Fruit fly (Drosophila melanogaster): ENCODE data around the gene QC.

QC gene

dm6 chr3L:5902189-5902765 is at the start of gene QC:
Gene QC, minus strand, starts transcription at chr3L:5902456.
- 0 out of 3 replicates have a peak, but pooled peaks have one; percentile 47 for TF ChIP-seq CG4496 (GFP tag; IDR thresholded peaks at IDR 0.05)
- TF ChIP-seq CG8301 (tag; optimal IDR thresholded peaks at IDR 0.05): no peak

dm6 chr3L:5950467-5950866 is 48.2 kb upstream of the QC start, which contains the start of gene Egfrap:
Gene Egfrap, minus strand, starts transcription at chr3L:5950658.
- TF ChIP-seq D1 (tag; optimal IDR thresholded peaks at IDR 0.05) (no peak), Ets98B (GFP tag; IDR thresholded peaks at IDR 0.05) (peak; percentile 51; the same call in 1 of the 2 replicates), CG4496 (GFP tag; IDR thresholded peaks at IDR 0.05) (peak; percentile 50; the same call in 1 of the 3 replicates), Snoo (tag; optimal IDR thresholded peaks at IDR 0.05) (no peak), EcR (GFP tag; optimal IDR thresholded peaks at IDR 0.05) (peak; percentile 14), CG13204 (GFP tag; optimal IDR thresholded peaks at IDR 0.05) (peak; percentile 36), fd96Ca (GFP tag; IDR thresholded peaks at IDR 0.05) (no peak)

- no peak for TF ChIP-seq Snoo (tag; optimal IDR thresholded peaks at IDR 0.05)
- TF ChIP-seq Pif1B (GFP tag; optimal IDR thresholded peaks at IDR 0.05): no peak
- no peak for TF ChIP-seq fd96Ca (GFP tag; IDR thresholded peaks at IDR 0.05)
- TF ChIP-seq CG10348 (GFP tag; IDR thresholded peaks at IDR 0.05): no peak
- no peak for TF ChIP-seq CG32121 (GFP tag; IDR thresholded peaks at IDR 0.05)
- TF ChIP-seq CG34367 (tag; optimal IDR thresholded peaks at IDR 0.05): no peak
- no peak for TF ChIP-seq CG17806 (tag; optimal IDR thresholded peaks at IDR 0.05)
- TF ChIP-seq Ets98B (GFP tag; IDR thresholded peaks at IDR 0.05): no peak
- no peak for TF ChIP-seq CG9948 (tag; optimal IDR thresholded peaks at IDR 0.05)
- no peak for TF ChIP-seq D1 (tag; optimal IDR thresholded peaks at IDR 0.05)
- no peak for TF ChIP-seq CG14655 (GFP tag; optimal IDR thresholded peaks at IDR 0.05)
- TF ChIP-seq CG15710 (tag; optimal IDR thresholded peaks at IDR 0.05): no peak
- TF ChIP-seq gl (tag; optimal IDR thresholded peaks at IDR 0.05): no peak
- TF ChIP-seq CG13204 (GFP tag; optimal IDR thresholded peaks at IDR 0.05): no peak
- no peak for TF ChIP-seq Pif1A (GFP tag; optimal IDR thresholded peaks at IDR 0.05)
- no peak for TF ChIP-seq CG12605 (GFP tag; IDR thresholded peaks at IDR 0.05)
These were observed 45.0 kb upstream of the QC start for dm6 chr3L:5947110-5947731.

DNA sequence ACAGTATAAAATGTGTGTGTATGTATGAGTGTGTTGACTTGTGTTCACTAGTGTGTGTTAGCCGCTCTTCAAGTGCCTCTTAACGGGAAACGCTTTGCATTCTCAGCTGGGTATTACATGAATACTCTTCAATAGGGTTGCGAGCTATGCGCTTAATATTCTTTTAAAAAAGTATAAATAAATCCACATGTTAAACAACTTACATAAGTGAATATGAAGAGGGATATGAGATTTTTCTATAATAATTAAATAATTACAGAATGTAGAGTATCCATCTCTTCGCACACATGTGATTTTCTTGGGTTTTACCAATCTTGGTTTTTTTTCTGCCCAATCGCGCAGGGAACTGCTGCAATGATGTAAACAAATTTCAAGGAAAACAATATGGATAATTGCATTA is 43.3 kb upstream of the QC start:
- TF ChIP-seq CG9948 (tag; optimal IDR thresholded peaks at IDR 0.05): peak; percentile 52
- peak; percentile 15 for TF ChIP-seq CG34367 (tag; optimal IDR thresholded peaks at IDR 0.05)
- no peak for TF ChIP-seq Snoo (tag; optimal IDR thresholded peaks at IDR 0.05)
- TF ChIP-seq CG12605 (GFP tag; IDR thresholded peaks at IDR 0.05): peak; percentile 22; the same call in 1 of the 2 replicates
- TF ChIP-seq CG15710 (tag; optimal IDR thresholded peaks at IDR 0.05): peak; percentile 56
- peak; percentile 66 for TF ChIP-seq CG8301 (tag; optimal IDR thresholded peaks at IDR 0.05)
- TF ChIP-seq Pif1A (GFP tag; optimal IDR thresholded peaks at IDR 0.05): no peak
- TF ChIP-seq Ets98B (GFP tag; IDR thresholded peaks at IDR 0.05): peak; percentile 53; the same call in 1 of the 2 replicates
- TF ChIP-seq CG13204 (GFP tag; optimal IDR thresholded peaks at IDR 0.05): no peak
- TF ChIP-seq CG17806 (tag; optimal IDR thresholded peaks at IDR 0.05): peak; percentile 61
- TF ChIP-seq CG4496 (GFP tag; IDR thresholded peaks at IDR 0.05): 0 out of 3 replicates have a peak, but pooled peaks have one; percentile 38
- TF ChIP-seq CG32121 (GFP tag; IDR thresholded peaks at IDR 0.05): peak; percentile 53; the same call in 1 of the 2 replicates
- TF ChIP-seq CG14655 (GFP tag; optimal IDR thresholded peaks at IDR 0.05): peak; percentile 78
- TF ChIP-seq CG8159 (tag; optimal IDR thresholded peaks at IDR 0.05): peak; percentile 70

- TF ChIP-seq CG32121 (GFP tag; IDR thresholded peaks at IDR 0.05) (no peak), CG15710 (tag; optimal IDR thresholded peaks at IDR 0.05) (peak; percentile 14), CG8159 (tag; optimal IDR thresholded peaks at IDR 0.05) (peak; percentile 41), Snoo (tag; optimal IDR thresholded peaks at IDR 0.05) (no peak), CG12605 (GFP tag; IDR thresholded peaks at IDR 0.05) (no peak; the same call in none of the 2 replicates), CG14655 (GFP tag; optimal IDR thresholded peaks at IDR 0.05) (peak; percentile 46), CG34367 (tag; optimal IDR thresholded peaks at IDR 0.05) (peak; percentile 13), D1 (tag; optimal IDR thresholded peaks at IDR 0.05) (no peak), CG8301 (tag; optimal IDR thresholded peaks at IDR 0.05) (peak; percentile 39), CG10348 (GFP tag; IDR thresholded peaks at IDR 0.05) (no peak), CG17806 (tag; optimal IDR thresholded peaks at IDR 0.05) (peak; percentile 20), CG4496 (GFP tag; IDR thresholded peaks at IDR 0.05) (peak; percentile 61; the same call in 1 of the 3 replicates), Ets98B (GFP tag; IDR thresholded peaks at IDR 0.05) (no peak), Pif1B (GFP tag; optimal IDR thresholded peaks at IDR 0.05) (peak; percentile 54), gl (tag; optimal IDR thresholded peaks at IDR 0.05) (peak; percentile 51), Pif1A (GFP tag; optimal IDR thresholded peaks at IDR 0.05) (peak; percentile 70), rn (GFP tag; IDR thresholded peaks at IDR 0.05) (no peak), CG13204 (GFP tag; optimal IDR thresholded peaks at IDR 0.05) (peak; percentile 75), CG9948 (tag; optimal IDR thresholded peaks at IDR 0.05) (peak; percentile 16), EcR (GFP tag; optimal IDR thresholded peaks at IDR 0.05) (peak; percentile 71), fd96Ca (GFP tag; IDR thresholded peaks at IDR 0.05) (peak; percentile 34; the same call in 1 of the 3 replicates)
These were observed 41.2 kb upstream of the QC start for dm6 chr3L:5943348-5943904.

DNA sequence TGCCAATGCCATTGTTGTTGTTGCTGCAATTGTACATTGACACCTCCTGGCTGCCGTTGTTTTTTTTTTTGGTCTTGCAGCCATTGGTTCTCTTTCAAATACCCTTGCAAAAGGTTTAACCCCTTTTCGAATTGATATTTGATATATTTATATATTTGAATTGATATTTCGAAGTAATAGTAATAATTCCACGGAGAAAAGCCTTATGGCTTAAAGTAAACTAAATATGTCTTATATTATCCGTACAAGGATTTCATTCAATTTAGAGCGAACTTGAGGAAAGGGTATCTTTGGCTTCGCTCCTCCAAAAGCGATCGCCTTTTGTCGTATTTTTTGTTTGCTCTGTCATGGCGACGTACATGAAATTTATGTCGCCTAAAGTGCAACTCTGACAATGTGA is 39.3 kb upstream of the QC start:
- TF ChIP-seq fd96Ca (GFP tag; IDR thresholded peaks at IDR 0.05): peak; percentile 39; the same call in 1 of the 3 replicates
- TF ChIP-seq CG15710 (tag; optimal IDR thresholded peaks at IDR 0.05): peak; percentile 66
- peak; percentile 9 for TF ChIP-seq EcR (GFP tag; optimal IDR thresholded peaks at IDR 0.05)
- TF ChIP-seq rn (GFP tag; IDR thresholded peaks at IDR 0.05): no peak
- TF ChIP-seq CG17806 (tag; optimal IDR thresholded peaks at IDR 0.05): peak; percentile 65
- no peak for TF ChIP-seq CG13204 (GFP tag; optimal IDR thresholded peaks at IDR 0.05)
- TF ChIP-seq CG10348 (GFP tag; IDR thresholded peaks at IDR 0.05): no peak
- TF ChIP-seq CG9948 (tag; optimal IDR thresholded peaks at IDR 0.05): peak; percentile 43
- TF ChIP-seq CG34367 (tag; optimal IDR thresholded peaks at IDR 0.05): peak; percentile 29
- peak; percentile 8; the same call in 1 of the 2 replicates for TF ChIP-seq CG12605 (GFP tag; IDR thresholded peaks at IDR 0.05)
- no peak for TF ChIP-seq CG8301 (tag; optimal IDR thresholded peaks at IDR 0.05)
- no peak for TF ChIP-seq D1 (tag; optimal IDR thresholded peaks at IDR 0.05)
- peak; percentile 13 for TF ChIP-seq Pif1B (GFP tag; optimal IDR thresholded peaks at IDR 0.05)
- 0 out of 2 replicates have a peak, but pooled peaks have one; percentile 5 for TF ChIP-seq Ets98B (GFP tag; IDR thresholded peaks at IDR 0.05)
- peak; percentile 43; the same call in 1 of the 3 replicates for TF ChIP-seq CG4496 (GFP tag; IDR thresholded peaks at IDR 0.05)
- peak; percentile 43 for TF ChIP-seq CG8159 (tag; optimal IDR thresholded peaks at IDR 0.05)
- TF ChIP-seq Pif1A (GFP tag; optimal IDR thresholded peaks at IDR 0.05): peak; percentile 33
- peak; percentile 27 for TF ChIP-seq CG14655 (GFP tag; optimal IDR thresholded peaks at IDR 0.05)

All from whole organism, pupa.